Worm (Caenorhabditis elegans): ENCODE results near the gene E02A10.4.

Gene E02A10.4

DNA sequence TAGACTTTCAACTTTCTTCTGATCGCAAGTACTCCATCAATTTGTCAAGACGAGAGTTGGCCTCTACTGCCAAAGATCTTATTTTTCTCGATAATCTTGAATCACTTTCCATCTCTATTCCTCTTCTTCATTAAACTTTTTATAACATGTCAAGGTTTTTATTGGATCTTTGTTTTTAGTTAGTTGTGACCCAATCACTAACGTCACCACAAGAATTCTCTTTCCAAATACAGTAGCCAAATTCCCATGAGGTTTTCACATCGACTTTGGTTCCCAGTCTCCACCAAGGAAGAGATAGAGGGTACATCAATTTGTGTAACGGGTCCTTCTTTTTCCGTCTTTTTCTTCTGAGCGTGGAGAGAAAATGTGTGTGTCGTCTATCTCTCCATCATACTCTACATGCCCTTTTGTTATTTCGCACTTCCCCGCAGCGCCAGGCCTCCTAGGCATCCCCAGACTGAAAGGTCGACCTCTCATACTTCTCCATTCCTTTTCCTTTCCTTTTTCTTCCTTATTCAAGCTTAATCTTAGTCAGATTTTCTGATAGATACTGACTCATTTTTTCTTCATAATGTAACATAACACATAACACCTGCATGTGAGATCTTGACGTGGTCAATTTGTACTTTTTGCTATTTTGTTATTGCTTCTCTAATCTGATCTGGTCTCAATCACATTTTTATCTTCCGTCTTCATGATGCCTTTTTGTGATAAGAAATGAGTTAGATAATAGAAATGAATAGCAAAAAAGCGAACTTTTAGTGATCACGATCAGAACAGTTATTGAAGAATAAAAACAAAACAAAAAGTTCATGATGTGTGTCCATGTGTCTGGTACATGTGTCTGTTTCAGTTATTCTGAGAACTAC lies 28.5 kb downstream of the E02A10.4 start (continued):
- peak in 1 of 2 experiments; percentile 26 for TF ChIP-seq lsy-2 (tag; optimal IDR thresholded peaks at IDR 0.05)
- no peak for TF ChIP-seq isw-1 (GFP tag; IDR thresholded peaks at IDR 0.05)
- peak; percentile 45 for TF ChIP-seq mep-1 (tag; optimal IDR thresholded peaks at IDR 0.05)
- no peak for TF ChIP-seq nhr-47 (tag; optimal IDR thresholded peaks at IDR 0.05)
- no peak for TF ChIP-seq ceh-8 (GFP tag; optimal IDR thresholded peaks at IDR 0.05)
- TF ChIP-seq unc-30 (tag; optimal IDR thresholded peaks at IDR 0.05) = no peak
- no peak for TF ChIP-seq grh-1 (GFP tag; IDR thresholded peaks at IDR 0.05)
- no peak for TF ChIP-seq vab-15 (tag; optimal IDR thresholded peaks at IDR 0.05)
- TF ChIP-seq aly-2 (tag; optimal IDR thresholded peaks at IDR 0.05) = no peak
- no peak for TF ChIP-seq ztf-4 (tag; optimal IDR thresholded peaks at IDR 0.05)
- TF ChIP-seq lin-15B (tag; optimal IDR thresholded peaks at IDR 0.05) = no peak
- TF ChIP-seq snu-23 (GFP tag; optimal IDR thresholded peaks at IDR 0.05) = no peak
- TF ChIP-seq dsc-1 (tag; optimal IDR thresholded peaks at IDR 0.05) = peak; percentile 9
- TF ChIP-seq unc-98 (GFP tag; IDR thresholded peaks at IDR 0.05) = no peak
- TF ChIP-seq sox-4 (tag; optimal IDR thresholded peaks at IDR 0.05) = no peak
- no peak for TF ChIP-seq blmp-1 (tag; optimal IDR thresholded peaks at IDR 0.05)
- TF ChIP-seq rnt-1 (tag; optimal IDR thresholded peaks at IDR 0.05) = peak; percentile 9

DNA sequence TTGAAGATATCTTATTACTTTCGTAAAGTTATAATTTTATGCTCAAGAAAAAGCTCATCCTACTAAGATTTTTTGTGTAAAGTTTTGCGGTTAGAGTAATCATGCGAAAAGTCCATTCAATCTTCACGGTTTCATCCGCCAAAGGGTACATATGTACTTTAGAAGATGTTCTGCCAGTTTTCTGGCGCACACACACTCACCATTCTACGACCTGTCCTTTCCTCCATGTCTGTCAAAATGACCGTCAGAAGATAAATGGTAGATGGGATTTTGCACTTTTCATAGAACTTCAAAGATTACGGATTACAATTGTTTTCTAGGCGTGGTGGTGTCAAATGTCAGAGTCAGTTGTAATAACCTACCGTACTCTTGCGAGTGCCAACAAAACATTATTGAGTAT lies 30.2 kb downstream of the E02A10.4 start:
- no peak for TF ChIP-seq pqm-1 (tag; optimal IDR thresholded peaks at IDR 0.05)
- TF ChIP-seq aly-2 (tag; optimal IDR thresholded peaks at IDR 0.05) = no peak
- no peak for TF ChIP-seq nhr-12 (tag; optimal IDR thresholded peaks at IDR 0.05)
- TF ChIP-seq C04F5.9 (tag; optimal IDR thresholded peaks at IDR 0.05) = no peak
- TF ChIP-seq pax-3 (tag; optimal IDR thresholded peaks at IDR 0.05) = no peak
- TF ChIP-seq dsc-1 (tag; optimal IDR thresholded peaks at IDR 0.05) = no peak
- TF ChIP-seq nhr-47 (tag; optimal IDR thresholded peaks at IDR 0.05) = no peak
- no peak for TF ChIP-seq lin-13 (GFP tag; optimal IDR thresholded peaks at IDR 0.05)
- no peak for TF ChIP-seq egl-13 (tag; optimal IDR thresholded peaks at IDR 0.05)
- no peak for TF ChIP-seq tbx-2 (tag; optimal IDR thresholded peaks at IDR 0.05)
- TF ChIP-seq mef-2 (tag; optimal IDR thresholded peaks at IDR 0.05) = no peak

DNA sequence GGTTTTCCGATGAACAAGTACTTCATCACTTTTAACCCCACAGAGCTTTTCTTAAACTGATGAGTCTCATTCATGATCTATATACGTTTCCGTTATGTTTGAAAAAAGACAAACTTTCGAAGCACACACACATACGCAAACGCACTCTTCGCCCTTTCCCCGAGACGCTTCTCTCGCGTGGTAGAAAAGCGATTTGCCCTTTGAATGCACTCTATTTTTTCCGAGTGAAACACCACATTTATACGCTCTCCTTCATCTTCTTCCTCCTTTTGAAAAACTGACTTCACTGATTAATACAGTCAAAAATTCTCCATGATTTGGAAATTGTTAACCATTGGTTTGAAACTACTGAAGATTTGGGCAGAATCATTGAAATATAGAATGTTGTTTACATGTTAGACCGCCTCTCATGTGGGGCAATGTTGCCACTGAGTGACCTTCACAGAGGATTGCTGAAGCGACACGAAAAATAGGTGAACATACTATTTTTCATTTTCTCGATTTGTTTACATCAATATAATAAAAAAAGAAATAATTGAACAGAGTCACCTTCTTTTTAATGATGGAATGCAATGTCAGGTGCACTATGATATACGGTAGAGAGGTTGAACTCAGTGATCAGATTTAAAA lies 31.2 kb downstream of the E02A10.4 start:
- peak; percentile 59 for TF ChIP-seq lin-14 (GFP tag; optimal IDR thresholded peaks at IDR 0.05)
- no peak for TF ChIP-seq lin-15B (tag; optimal IDR thresholded peaks at IDR 0.05)
- no peak for TF ChIP-seq dpl-1 (GFP tag; optimal IDR thresholded peaks at IDR 0.05)
- no peak for TF ChIP-seq lin-13 (GFP tag; optimal IDR thresholded peaks at IDR 0.05)
- TF ChIP-seq nhr-71 (tag; optimal IDR thresholded peaks at IDR 0.05) = peak; percentile 3
- TF ChIP-seq ceh-90 (tag; optimal IDR thresholded peaks at IDR 0.05) = no peak
- TF ChIP-seq nhr-12 (tag; optimal IDR thresholded peaks at IDR 0.05) = no peak
- TF ChIP-seq nhr-85 (tag) = peak; percentile 78
- TF ChIP-seq vab-15 (tag; optimal IDR thresholded peaks at IDR 0.05) = no peak
- TF ChIP-seq mep-1 (tag; optimal IDR thresholded peaks at IDR 0.05) = peak; percentile 27
- TF ChIP-seq blmp-1 (tag; optimal IDR thresholded peaks at IDR 0.05) = peak; percentile 54
- no peak for TF ChIP-seq hlh-17 (GFP tag; optimal IDR thresholded peaks at IDR 0.05; ENCODE audit: borderline replicate concordance)
- peak; percentile 21 for TF ChIP-seq snu-23 (GFP tag; optimal IDR thresholded peaks at IDR 0.05)
- no peak for TF ChIP-seq nhr-84 (tag; optimal IDR thresholded peaks at IDR 0.05)
- TF ChIP-seq isw-1 (GFP tag; IDR thresholded peaks at IDR 0.05) = no peak
- TF ChIP-seq nhr-20 (tag; optimal IDR thresholded peaks at IDR 0.05) = peak; percentile 47
- TF ChIP-seq alr-1 (tag; optimal IDR thresholded peaks at IDR 0.05; ENCODE audit: borderline replicate concordance) = no peak
- no peak for TF ChIP-seq rnt-1 (tag; optimal IDR thresholded peaks at IDR 0.05)
- TF ChIP-seq elt-3 (tag; optimal IDR thresholded peaks at IDR 0.05) = peak in 1 of 6 experiments; percentile 26

Measured in whole organism, L1 larva.